Worm (Caenorhabditis elegans) whole organism, midembryonic: ENCODE data around the gene Y57E12AR.1.

ENCODE experiments used
- flt-1 ChIP-seq: fragments of 200-800 bp; sonication (Bioruptor generic); IDR thresholded peaks from 2 replicates; pipeline ENCODE4 v1.3.6; 2022; ENCODE audit warnings: missing genetic modification characterization, missing compliant biosample characterization
- med-1 ChIP-seq: sonication (generic microtip); optimal IDR thresholded peaks from 2 replicates; lab custom pipeline; 2017; ENCODE audit warnings: missing genetic modification characterization, mild to moderate bottlenecking, missing compliant biosample characterization, antibody characterized with exemption, missing genetic modification reagents; ENCODE audit not compliant: insufficient read depth
- ztf-29 ChIP-seq: fragments of 200-800 bp; sonication (Bioruptor generic); IDR thresholded peaks from 2 replicates; pipeline ENCODE4 v1.3.6; 2022; ENCODE audit warnings: missing genetic modification reagents, missing genetic modification characterization, missing compliant biosample characterization

ce11 chrV:7106499-7107152 is 41.5 kb upstream of the Y57E12AR.1 start:
- TF ChIP-seq ztf-29 (no peak), flt-1 (GFP tag; lab: Robert Waterston, UW) (no peak), med-1 (GFP tag; lab: Kevin White, UChicago) (no peak)
